Fruit fly (Drosophila melanogaster) whole organism, prepupa: Measurements from ENCODE around the gene tj.

ENCODE experiments used
- CG1621 ChIP-seq: fragments of 200-800 bp; sonication (Bioruptor generic); optimal IDR thresholded peaks from 3 replicates; lab custom pipeline; 2018; ENCODE audit warnings: missing biosample characterization, mild to moderate bottlenecking, missing genetic modification characterization
- CG31627 ChIP-seq: fragments of 200-800 bp; sonication (Bioruptor generic); optimal IDR thresholded peaks from 3 replicates; lab custom pipeline; 2016; ENCODE audit warnings: missing biosample characterization, missing genetic modification characterization
- CG6854 ChIP-seq: fragments of 200-800 bp; sonication (Bioruptor generic); optimal IDR thresholded peaks from 2 replicates; lab custom pipeline; 2017; ENCODE audit warnings: missing biosample characterization, mild to moderate bottlenecking, missing genetic modification characterization
- Ets96B ChIP-seq: fragments of 200-800 bp; optimal IDR thresholded peaks from 2 replicates; lab custom pipeline; 2019; ENCODE audit warnings: missing biosample characterization, mild to moderate bottlenecking, missing genetic modification characterization, moderate library complexity
- Lpt ChIP-seq: fragments of 200-800 bp; sonication (Bioruptor generic); optimal IDR thresholded peaks from 3 replicates; lab custom pipeline; 2016; ENCODE audit warnings: missing biosample characterization, missing genetic modification characterization
- dsx ChIP-seq: fragments of 200-800 bp; optimal IDR thresholded peaks from 3 replicates; lab custom pipeline; 2019; ENCODE audit warnings: missing biosample characterization, mild to moderate bottlenecking, missing genetic modification characterization, moderate library complexity; ENCODE audit not compliant: poor library complexity, severe bottlenecking
- topi ChIP-seq: fragments of 200-800 bp; sonication (Bioruptor generic); optimal IDR thresholded peaks from 3 replicates; lab custom pipeline; 2016; ENCODE audit warnings: missing biosample characterization, missing genetic modification characterization

DNA sequence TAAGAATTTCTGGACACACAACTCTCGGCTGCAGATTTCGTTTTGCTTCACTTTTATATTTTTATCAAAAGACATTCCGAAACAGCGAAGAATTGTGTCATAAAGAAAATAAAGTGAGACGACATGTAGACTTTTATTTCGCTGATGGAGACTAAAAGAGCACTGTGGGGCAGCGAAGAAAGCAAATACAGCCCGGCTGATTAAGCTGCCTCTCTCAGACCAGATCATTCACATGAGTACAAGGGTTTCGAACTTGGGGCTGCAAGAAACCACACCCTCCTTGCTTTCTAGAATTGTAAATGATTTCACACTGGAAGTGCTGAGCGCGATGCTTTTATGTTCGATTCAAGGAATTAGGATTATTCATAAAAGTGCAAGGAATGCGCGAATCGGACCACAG lies 39.0 kb upstream of the tj start:
- TF ChIP-seq CG1621 (tag; lab: Kevin White, UChicago) (no peak), CG6854 (GFP tag; lab: Kevin White, UChicago) (no peak), CG31627 (GFP tag; lab: Kevin White, UChicago) (no peak), dsx (no peak), Ets96B (tag; lab: Kevin White, UChicago) (no peak), Lpt (GFP tag; lab: Kevin White, UChicago) (no peak), topi (GFP tag; lab: Kevin White, UChicago) (no peak)
